Fruit fly (Drosophila melanogaster): ENCODE measurements around the gene Golgin104.
A peak's percentile ranks its signal among the peaks of the same experiment; 100 is the strongest.

Golgin104 gene

DNA sequence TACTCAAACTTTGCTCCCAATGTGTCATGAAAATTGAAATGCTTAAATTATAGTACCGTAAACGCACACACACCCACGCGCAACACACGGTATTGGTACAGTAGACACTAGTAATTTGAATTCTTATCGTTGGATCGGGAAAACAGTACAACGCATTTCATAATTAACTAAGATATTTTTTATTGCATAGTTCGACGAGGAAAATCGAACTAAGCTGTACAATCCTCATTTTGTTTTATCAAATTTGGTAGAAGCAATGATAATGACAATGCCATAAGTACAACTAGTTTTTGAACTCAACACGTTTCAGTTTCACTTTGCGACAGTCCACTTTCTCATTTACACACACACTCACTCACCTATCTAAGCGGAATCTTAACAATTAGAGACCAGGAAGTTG is 29.0 kb upstream of the Golgin104 start (continued):
- TF ChIP-seq Poxn (GFP tag; IDR thresholded peaks at IDR 0.05): peak; percentile 29; the same call in 1 of the 2 replicates
- no peak for TF ChIP-seq jing (GFP tag; optimal IDR thresholded peaks at IDR 0.05)
- TF ChIP-seq CG4820 (GFP tag; optimal IDR thresholded peaks at IDR 0.05): peak; percentile 27
- peak; percentile 42 for TF ChIP-seq CG12942 (GFP tag; optimal IDR thresholded peaks at IDR 0.05)
- TF ChIP-seq CG7372 (GFP tag; IDR thresholded peaks at IDR 0.05): no peak; the same call in none of the 2 replicates
- no peak for TF ChIP-seq gce (GFP tag; IDR thresholded peaks at IDR 0.05)
- peak; percentile 65; the same call in 1 of the 2 replicates for TF ChIP-seq vvl (GFP tag; IDR thresholded peaks at IDR 0.05)
- no peak for TF ChIP-seq hb (GFP tag; IDR thresholded peaks at IDR 0.05; ENCODE audit: partially characterized antibody)
- TF ChIP-seq fd3F (GFP tag; optimal IDR thresholded peaks at IDR 0.05): peak; percentile 64
- peak; percentile 76 for TF ChIP-seq ind (GFP tag; optimal IDR thresholded peaks at IDR 0.05)
- TF ChIP-seq CG2116 (GFP tag; optimal IDR thresholded peaks at IDR 0.05): no peak
- TF ChIP-seq grn (GFP tag; optimal IDR thresholded peaks at IDR 0.05): no peak
- peak; percentile 65 for TF ChIP-seq HHEX (GFP tag; optimal IDR thresholded peaks at IDR 0.05)
- TF ChIP-seq zf30C (GFP tag; optimal IDR thresholded peaks at IDR 0.05): no peak
- TF ChIP-seq Hr3 (GFP tag; optimal IDR thresholded peaks at IDR 0.05): peak; percentile 53
- TF ChIP-seq CG6654 (GFP tag; optimal IDR thresholded peaks at IDR 0.05): no peak
- TF ChIP-seq bab2 (GFP tag; optimal IDR thresholded peaks at IDR 0.05): peak; percentile 61
- no peak for TF ChIP-seq abd-A (tag; optimal IDR thresholded peaks at IDR 0.05)
- TF ChIP-seq CkIIα-i1 (GFP tag; IDR thresholded peaks at IDR 0.05): no peak
- peak; percentile 94 for TF ChIP-seq Med (GFP tag)
- peak; percentile 33 for TF ChIP-seq NK7.1 (GFP tag; optimal IDR thresholded peaks at IDR 0.05)
- TF ChIP-seq Camta (GFP tag; optimal IDR thresholded peaks at IDR 0.05): peak; percentile 40
- no peak for TF ChIP-seq CG10321 (GFP tag; IDR thresholded peaks at IDR 0.05)
- peak; percentile 44 for TF ChIP-seq CrebB (tag; optimal IDR thresholded peaks at IDR 0.05)
- peak; percentile 52 for TF ChIP-seq gsb (GFP tag; IDR thresholded peaks at IDR 0.05)
- no peak for TF ChIP-seq Elba2 (GFP tag; optimal IDR thresholded peaks at IDR 0.05)
- TF ChIP-seq pfk (GFP tag; optimal IDR thresholded peaks at IDR 0.05): no peak
- TF ChIP-seq Fer3 (tag; optimal IDR thresholded peaks at IDR 0.05): peak; percentile 81
- TF ChIP-seq Adf1 (GFP tag; IDR thresholded peaks at IDR 0.05): no peak; the same call in 1 of the 2 replicates
- peak; percentile 25 for TF ChIP-seq D19B (GFP tag; optimal IDR thresholded peaks at IDR 0.05)
- TF ChIP-seq Dll (GFP tag; IDR thresholded peaks at IDR 0.05; ENCODE audit: partially characterized antibody): no peak
- TF ChIP-seq odd (GFP tag; optimal IDR thresholded peaks at IDR 0.05): peak; percentile 59
- no peak for TF ChIP-seq CG30431 (GFP tag; optimal IDR thresholded peaks at IDR 0.05)
- no peak for TF ChIP-seq CG3065 (GFP tag; optimal IDR thresholded peaks at IDR 0.05)
- TF ChIP-seq CG2129 (GFP tag; IDR thresholded peaks at IDR 0.05; ENCODE audit: partially characterized antibody): no peak
- TF ChIP-seq Ravus (GFP tag; IDR thresholded peaks at IDR 0.05): no peak
- TF ChIP-seq Atf-2 (GFP tag; optimal IDR thresholded peaks at IDR 0.05): peak; percentile 25
- TF ChIP-seq NFAT (GFP tag; IDR thresholded peaks at IDR 0.05): peak; percentile 38; the same call in 1 of the 2 replicates
- no peak for TF ChIP-seq Side (GFP tag; optimal IDR thresholded peaks at IDR 0.05)
- TF ChIP-seq CG13894 (tag; optimal IDR thresholded peaks at IDR 0.05): peak; percentile 38
- TF ChIP-seq D (optimal IDR thresholded peaks at IDR 0.05): no peak
- peak; percentile 58 for TF ChIP-seq D (GFP tag; optimal IDR thresholded peaks at IDR 0.05)
- peak; percentile 79 for TF ChIP-seq CG9932 (GFP tag; IDR thresholded peaks at IDR 0.05)
- TF ChIP-seq unc-4 (GFP tag; IDR thresholded peaks at IDR 0.05; ENCODE audit: partially characterized antibody): no peak
- TF ChIP-seq CG10565 (GFP tag; optimal IDR thresholded peaks at IDR 0.05): no peak
- peak; percentile 29 for TF ChIP-seq CG4854 (GFP tag; optimal IDR thresholded peaks at IDR 0.05)
- no peak for TF ChIP-seq CG11560 (tag; IDR thresholded peaks at IDR 0.05)
- no peak for TF ChIP-seq HLHmδ (GFP tag; optimal IDR thresholded peaks at IDR 0.05)
- TF ChIP-seq peb (GFP tag; IDR thresholded peaks at IDR 0.05): 0 out of 2 replicates have a peak, but pooled peaks have one; percentile 21
- peak; percentile 67 for TF ChIP-seq CG10979 (tag; optimal IDR thresholded peaks at IDR 0.05)
- TF ChIP-seq Scr (GFP tag; IDR thresholded peaks at IDR 0.05; ENCODE audit: partially characterized antibody): no peak
- TF ChIP-seq Rx (GFP tag; IDR thresholded peaks at IDR 0.05): no peak
